Worm (Caenorhabditis elegans): ENCODE measurements around the gene ZC395.4.

DNA sequence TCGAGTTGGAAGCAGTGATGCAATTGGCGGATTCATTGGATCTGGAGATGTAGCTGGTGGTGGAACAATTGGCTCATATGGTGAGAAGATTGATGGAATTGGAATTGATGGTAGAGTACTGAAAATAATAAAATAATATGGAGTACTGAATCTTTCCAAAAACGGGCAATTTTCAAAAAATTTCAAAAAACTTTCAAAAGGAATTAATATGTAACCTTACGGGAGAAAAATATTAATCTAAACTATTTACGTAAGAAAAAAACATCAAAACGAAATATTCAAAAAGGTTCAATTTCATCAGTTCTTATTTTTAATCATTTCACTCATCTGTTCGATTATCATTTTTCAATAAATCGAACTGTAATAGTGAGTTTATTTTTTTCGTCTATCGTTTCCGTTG lies at the start of gene ZC395.4:
- no peak for TF ChIP-seq nhr-48 (tag; optimal IDR thresholded peaks at IDR 0.05)
- no peak for TF ChIP-seq ama-1 (optimal IDR thresholded peaks at IDR 0.05)
- no peak for TF ChIP-seq nhr-11 (tag; optimal IDR thresholded peaks at IDR 0.05)
- TF ChIP-seq nhr-6 (tag; optimal IDR thresholded peaks at IDR 0.05) = no peak
- no peak for TF ChIP-seq pha-4 (GFP tag; IDR thresholded peaks at IDR 0.05)
- no peak for TF ChIP-seq pha-4 (tag; optimal IDR thresholded peaks at IDR 0.05)
- TF ChIP-seq daf-8 (GFP tag; IDR thresholded peaks at IDR 0.05) = no peak
- no peak for TF ChIP-seq hlh-11 (tag; optimal IDR thresholded peaks at IDR 0.05)
- no peak for TF ChIP-seq ztf-11 (tag; optimal IDR thresholded peaks at IDR 0.05)
